Fruit fly (Drosophila melanogaster): ENCODE data around the gene pelo.

Gene pelo

DNA sequence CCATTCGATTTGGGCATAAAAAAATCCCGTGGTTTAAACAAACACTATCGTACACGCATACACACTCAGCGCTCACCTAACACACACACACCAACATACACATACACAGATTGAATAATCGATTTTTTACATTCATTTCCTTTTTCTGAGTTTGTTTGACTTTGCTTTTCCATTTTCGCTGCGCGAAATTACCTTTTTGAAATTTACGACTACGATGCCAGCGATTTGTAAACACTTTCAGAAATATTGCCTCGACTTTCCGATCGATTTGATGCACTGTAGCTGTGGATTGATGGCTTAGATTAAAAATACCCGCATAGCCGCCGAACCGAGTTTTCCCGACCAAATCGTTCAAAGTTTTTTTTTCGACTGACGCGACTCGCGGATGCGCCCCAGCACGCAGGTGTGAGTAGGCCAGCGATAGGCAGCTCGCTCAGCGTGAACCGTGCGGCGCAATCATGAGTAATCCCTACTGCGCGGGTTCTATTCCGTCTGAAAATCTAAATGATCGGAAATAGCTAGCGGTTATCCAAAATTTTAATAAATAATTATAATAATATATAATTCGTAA is 1.6 kb upstream of the pelo start, which contains the start of gene Pka-C1 (continued):
- TF ChIP-seq CG15601 (tag; optimal IDR thresholded peaks at IDR 0.05) (peak; percentile 19), bcd (GFP tag; optimal IDR thresholded peaks at IDR 0.05) (no peak), jigr1 (GFP tag; IDR thresholded peaks at IDR 0.05) (no peak), CG17385 (GFP tag; optimal IDR thresholded peaks at IDR 0.05) (peak; percentile 25), Dip2 (GFP tag; IDR thresholded peaks at IDR 0.05) (no peak), CG9876 (GFP tag; optimal IDR thresholded peaks at IDR 0.05) (no peak), Hmx (GFP tag; optimal IDR thresholded peaks at IDR 0.05) (no peak), exex (tag; optimal IDR thresholded peaks at IDR 0.05) (peak; percentile 24), org-1 (GFP tag; optimal IDR thresholded peaks at IDR 0.05) (peak; percentile 25), CG2199 (GFP tag; IDR thresholded peaks at IDR 0.05) (0 out of 3 replicates have a peak, but pooled peaks have one; percentile 49), CG7556 (GFP tag; optimal IDR thresholded peaks at IDR 0.05) (no peak), CG9817 (tag; optimal IDR thresholded peaks at IDR 0.05) (peak; percentile 46), croc (GFP tag; conservative IDR thresholded peaks at IDR 0.05) (no peak; the same call in 2 of the 3 replicates), dan (GFP tag; IDR thresholded peaks at IDR 0.05) (no peak), kah (GFP tag; optimal IDR thresholded peaks at IDR 0.05) (no peak), CG18011 (GFP tag; optimal IDR thresholded peaks at IDR 0.05) (no peak), ab (GFP tag; optimal IDR thresholded peaks at IDR 0.05) (no peak), ken (GFP tag; IDR thresholded peaks at IDR 0.05) (no peak), CG12744 (GFP tag; optimal IDR thresholded peaks at IDR 0.05) (no peak), Doc3 (GFP tag; IDR thresholded peaks at IDR 0.05; ENCODE audit: partially characterized antibody) (no peak), CG10959 (GFP tag; IDR thresholded peaks at IDR 0.05) (no peak), tx (GFP tag; optimal IDR thresholded peaks at IDR 0.05) (no peak), CG2889 (GFP tag; IDR thresholded peaks at IDR 0.05) (no peak), slbo (GFP tag; IDR thresholded peaks at IDR 0.05) (peak; percentile 54), CG14014 (GFP tag; IDR thresholded peaks at IDR 0.05) (peak; percentile 30; the same call in 1 of the 2 replicates), CG10565 (GFP tag; optimal IDR thresholded peaks at IDR 0.05) (no peak), CG3995 (GFP tag; optimal IDR thresholded peaks at IDR 0.05) (no peak), gce (GFP tag; IDR thresholded peaks at IDR 0.05) (no peak), CG8359 (GFP tag; optimal IDR thresholded peaks at IDR 0.05; ENCODE audit: borderline replicate concordance) (no peak), CG11398 (GFP tag; optimal IDR thresholded peaks at IDR 0.05) (no peak), fd102C (GFP tag; optimal IDR thresholded peaks at IDR 0.05) (no peak), CG17802 (tag; optimal IDR thresholded peaks at IDR 0.05) (no peak), CG17328 (GFP tag; IDR thresholded peaks at IDR 0.05) (no peak), CG8944 (GFP tag; optimal IDR thresholded peaks at IDR 0.05) (no peak), Atf6 (GFP tag; IDR thresholded peaks at IDR 0.05) (0 out of 2 replicates have a peak, but pooled peaks have one; percentile 17), Ptx1 (GFP tag; IDR thresholded peaks at IDR 0.05) (peak; percentile 38), Blimp-1 (GFP tag; optimal IDR thresholded peaks at IDR 0.05) (no peak), CG14441 (GFP tag; IDR thresholded peaks at IDR 0.05) (0 out of 2 replicates have a peak, but pooled peaks have one; percentile 23), sc (optimal IDR thresholded peaks at IDR 0.05) (no peak), sc (GFP tag; optimal IDR thresholded peaks at IDR 0.05) (no peak), tup (GFP tag; optimal IDR thresholded peaks at IDR 0.05) (no peak), NFAT (GFP tag; IDR thresholded peaks at IDR 0.05) (peak; percentile 70), CG10321 (GFP tag; IDR thresholded peaks at IDR 0.05) (no peak; the same call in 1 of the 2 replicates), HLH4C (GFP tag; IDR thresholded peaks at IDR 0.05; ENCODE audit: partially characterized antibody) (no peak), tll (GFP tag; optimal IDR thresholded peaks at IDR 0.05) (no peak), cato (GFP tag; optimal IDR thresholded peaks at IDR 0.05; ENCODE audit: borderline replicate concordance) (no peak), klu (GFP tag; IDR thresholded peaks at IDR 0.05) (no peak), CG33557 (GFP tag; optimal IDR thresholded peaks at IDR 0.05) (no peak), Bgb (GFP tag; IDR thresholded peaks at IDR 0.05; ENCODE audit: partially characterized antibody) (peak; percentile 68), bsh (GFP tag; optimal IDR thresholded peaks at IDR 0.05) (peak in 1 of 2 experiments; percentile 16)
